Fruit fly (Drosophila melanogaster) whole organism, embryonic: ENCODE results near the gene fwe.

Source experiments
- CG10209 ChIP-seq: fragments of 200-800 bp; sonication (Bioruptor generic); optimal IDR thresholded peaks from 3 replicates; lab custom pipeline; 2017; ENCODE audit warnings: missing biosample characterization, mild to moderate bottlenecking, missing genetic modification characterization, missing genetic modification reagents
- CG11093 ChIP-seq: fragments of 200-800 bp; sonication (Bioruptor generic); IDR thresholded peaks from 3 replicates; pipeline ENCODE4 v1.3.6; 2022; ENCODE audit warnings: missing biosample characterization, missing genetic modification characterization
- CG11560 ChIP-seq: fragments of 200-800 bp; sonication (Bioruptor generic); IDR thresholded peaks from 3 replicates; pipeline ENCODE4 v1.3.6; 2022; ENCODE audit warnings: missing biosample characterization, missing genetic modification characterization
- CG12104 ChIP-seq: fragments of 200-800 bp; sonication (Bioruptor generic); optimal IDR thresholded peaks from 3 replicates; lab custom pipeline; 2016; ENCODE audit warnings: missing biosample characterization, missing genetic modification characterization
- CG12219 ChIP-seq: fragments of 200-800 bp; sonication (Bioruptor generic); optimal IDR thresholded peaks from 3 replicates; lab custom pipeline; 2018; ENCODE audit warnings: missing biosample characterization, mild to moderate bottlenecking, missing genetic modification characterization
- CG12236 ChIP-seq: fragments of 200-800 bp; sonication (Bioruptor generic); optimal IDR thresholded peaks from 2 replicates; lab custom pipeline; 2016; ENCODE audit warnings: missing biosample characterization, missing genetic modification characterization
- CG12391 ChIP-seq: fragments of 200-800 bp; sonication (Bioruptor generic); optimal IDR thresholded peaks from 3 replicates; lab custom pipeline; 2018; ENCODE audit warnings: missing biosample characterization, mild to moderate bottlenecking, missing genetic modification characterization, moderate library complexity
- CG16863 ChIP-seq: fragments of 200-800 bp; sonication (Bioruptor generic); optimal IDR thresholded peaks from 3 replicates; lab custom pipeline; 2016; ENCODE audit warnings: missing biosample characterization, missing genetic modification characterization
- CG17328 ChIP-seq: fragments of 200-800 bp; sonication (Bioruptor generic); IDR thresholded peaks from 2 replicates; pipeline ENCODE4 v1.3.6; 2022; ENCODE audit warnings: missing biosample characterization, missing genetic modification characterization
- CG17802 ChIP-seq: fragments of 200-800 bp; sonication (Bioruptor generic); optimal IDR thresholded peaks from 2 replicates; lab custom pipeline; 2018; ENCODE audit warnings: missing biosample characterization, mild to moderate bottlenecking, missing genetic modification characterization, moderate library complexity
- CG18619 ChIP-seq: fragments of 200-800 bp; sonication (Bioruptor generic); optimal IDR thresholded peaks from 3 replicates; lab custom pipeline; 2017; ENCODE audit warnings: missing biosample characterization, mild to moderate bottlenecking, missing genetic modification characterization
- CG3995 ChIP-seq: fragments of 200-800 bp; sonication (Bioruptor generic); optimal IDR thresholded peaks from 3 replicates; lab custom pipeline; 2016; ENCODE audit warnings: missing biosample characterization, missing genetic modification characterization
- CG6765 ChIP-seq: fragments of 200-800 bp; sonication (Bioruptor generic); optimal IDR thresholded peaks from 3 replicates; lab custom pipeline; 2017; ENCODE audit warnings: missing biosample characterization, mild to moderate bottlenecking, missing genetic modification characterization
- CG6813 ChIP-seq: fragments of 200-800 bp; sonication (Bioruptor generic); optimal IDR thresholded peaks from 2 replicates; lab custom pipeline; 2017; ENCODE audit warnings: missing biosample characterization, missing genetic modification characterization, mild to moderate bottlenecking, moderate library complexity, missing genetic modification reagents
- CG8290 ChIP-seq, 3 experiments: fragments of 200-800 bp; sonication (Bioruptor generic); optimal IDR thresholded peaks; 2 replicates each; lab custom pipeline; 2016 to 2019; ENCODE audit warnings: missing biosample characterization in 3 of 3, missing genetic modification characterization in 3 of 3, mild to moderate bottlenecking in 2 of 3, moderate library complexity in 1 of 3
- CG9876 ChIP-seq: fragments of 200-800 bp; sonication (Bioruptor generic); optimal IDR thresholded peaks from 2 replicates; lab custom pipeline; 2016; ENCODE audit warnings: missing biosample characterization, missing genetic modification characterization
- CTCF ChIP-seq: fragments of 200-800 bp; sonication (Bioruptor generic); optimal IDR thresholded peaks from 2 replicates; lab custom pipeline; 2017; ENCODE audit warnings: missing biosample characterization, mild to moderate bottlenecking, missing genetic modification characterization, moderate library complexity
- Camta ChIP-seq: fragments of 200-800 bp; sonication (Bioruptor generic); optimal IDR thresholded peaks from 2 replicates; lab custom pipeline; 2016; ENCODE audit warnings: missing biosample characterization, missing genetic modification characterization
- Dip2 ChIP-seq: fragments of 200-800 bp; sonication (Bioruptor generic); IDR thresholded peaks from 2 replicates; pipeline ENCODE4 v1.3.6; 2022; ENCODE audit warnings: missing biosample characterization, missing genetic modification characterization
- Elba2 ChIP-seq: fragments of 200-800 bp; sonication (Bioruptor generic); optimal IDR thresholded peaks from 3 replicates; lab custom pipeline; 2016; ENCODE audit warnings: missing biosample characterization, missing genetic modification characterization
- HLH3B ChIP-seq: fragments of 200-800 bp; sonication (Bioruptor generic); IDR thresholded peaks from 2 replicates; pipeline ENCODE4 v1.3.6; 2022; ENCODE audit warnings: missing biosample characterization, missing genetic modification characterization
- HLHmδ ChIP-seq: fragments of 200-800 bp; sonication (Bioruptor generic); optimal IDR thresholded peaks from 2 replicates; lab custom pipeline; 2018; ENCODE audit warnings: missing biosample characterization, mild to moderate bottlenecking, missing genetic modification characterization, moderate library complexity
- Hmr ChIP-seq: fragments of 200-800 bp; sonication (Bioruptor generic); optimal IDR thresholded peaks from 3 replicates; lab custom pipeline; 2017; ENCODE audit warnings: mild to moderate bottlenecking, missing biosample characterization, missing genetic modification reagents, missing genetic modification characterization
- Mrtf ChIP-seq: fragments of 200-800 bp; sonication (Bioruptor generic); IDR thresholded peaks from 3 replicates; pipeline ENCODE4 v1.3.6; 2022; ENCODE audit warnings: missing biosample characterization, missing genetic modification characterization
- Rfx ChIP-seq: fragments of 200-800 bp; sonication (Bioruptor generic); IDR thresholded peaks from 2 replicates; pipeline ENCODE4 v1.3.6; 2022; ENCODE audit warnings: missing biosample characterization, missing genetic modification characterization
- Spps ChIP-seq: fragments of 200-800 bp; sonication (Bioruptor generic); optimal IDR thresholded peaks from 2 replicates; lab custom pipeline; 2018; ENCODE audit warnings: missing biosample characterization, mild to moderate bottlenecking, missing genetic modification characterization
- al ChIP-seq: fragments of 200-800 bp; sonication (Bioruptor generic); IDR thresholded peaks from 2 replicates; pipeline ENCODE4 v1.3.6; 2022; ENCODE audit warnings: missing biosample characterization, missing genetic modification characterization
- ato ChIP-seq: fragments of 200-800 bp; sonication (Bioruptor generic); IDR thresholded peaks from 2 replicates; pipeline ENCODE4 v1.3.6; 2022; ENCODE audit warnings: missing biosample characterization, missing genetic modification characterization; ENCODE audit not compliant: partially characterized antibody
- bowl ChIP-seq: fragments of 200-800 bp; sonication (Bioruptor generic); IDR thresholded peaks from 2 replicates; pipeline ENCODE4 v1.3.6; 2022; ENCODE audit warnings: missing biosample characterization, missing genetic modification characterization
- crc ChIP-seq: fragments of 200-800 bp; sonication (Bioruptor generic); optimal IDR thresholded peaks from 2 replicates; lab custom pipeline; 2016; ENCODE audit warnings: missing biosample characterization, missing genetic modification characterization
- dan ChIP-seq: fragments of 200-800 bp; sonication (Bioruptor generic); IDR thresholded peaks from 2 replicates; pipeline ENCODE4 v1.3.6; 2022; ENCODE audit warnings: missing biosample characterization, missing genetic modification characterization
- eve ChIP-seq, 2 experiments: fragments of >200 bp; optimal IDR thresholded peaks; 2 replicates each; lab custom pipeline; 2017; ENCODE audit warnings: missing biosample characterization in 2 of 2, missing genetic modification characterization in 2 of 2
- fd102C ChIP-seq: fragments of 200-800 bp; sonication (Bioruptor generic); optimal IDR thresholded peaks from 2 replicates; lab custom pipeline; 2018; ENCODE audit warnings: missing biosample characterization, mild to moderate bottlenecking, missing genetic modification characterization, moderate library complexity
- grn ChIP-seq: fragments of 200-800 bp; sonication (Bioruptor generic); optimal IDR thresholded peaks from 3 replicates; lab custom pipeline; 2017; ENCODE audit warnings: missing biosample characterization, missing genetic modification characterization
- hkb ChIP-seq, 2 experiments: fragments of 200-800 bp in 1 of 2; fragments of >200 bp in 1 of 2; sonication (Bioruptor generic) in 1 of 2; IDR thresholded peaks in 1 of 2; optimal IDR thresholded peaks in 1 of 2; 2 replicates each; pipeline versions ENCODE4 v1.3.6 to Lab custom; 2017 to 2022; ENCODE audit warnings: missing biosample characterization in 1 of 2, missing genetic modification characterization in 1 of 2
- jing ChIP-seq: fragments of 200-800 bp; sonication (Bioruptor generic); optimal IDR thresholded peaks from 2 replicates; lab custom pipeline; 2018; ENCODE audit warnings: missing biosample characterization, mild to moderate bottlenecking, missing genetic modification characterization
- kay ChIP-seq: fragments of 200-800 bp; sonication (Bioruptor generic); optimal IDR thresholded peaks from 2 replicates; lab custom pipeline; 2016; ENCODE audit warnings: missing biosample characterization, missing genetic modification characterization
- peb ChIP-seq: fragments of 200-800 bp; sonication (Bioruptor generic); IDR thresholded peaks from 2 replicates; pipeline ENCODE4 v1.3.6; 2022; ENCODE audit warnings: missing biosample characterization, missing genetic modification characterization
- pho ChIP-seq: fragments of 200-800 bp; sonication (Bioruptor generic); optimal IDR thresholded peaks from 2 replicates; lab custom pipeline; 2016; ENCODE audit warnings: missing biosample characterization, missing genetic modification characterization
- pros ChIP-seq: fragments of 200-800 bp; sonication (Bioruptor generic); optimal IDR thresholded peaks from 3 replicates; lab custom pipeline; 2019; ENCODE audit warnings: missing biosample characterization, mild to moderate bottlenecking, missing genetic modification characterization, moderate library complexity
- rib ChIP-seq: fragments of 200-800 bp; sonication (Bioruptor generic); IDR thresholded peaks from 2 replicates; pipeline ENCODE4 v1.3.6; 2022; ENCODE audit warnings: missing biosample characterization, missing genetic modification characterization
- row ChIP-seq: fragments of 200-800 bp; sonication (Bioruptor generic); IDR thresholded peaks from 3 replicates; pipeline ENCODE4 v1.3.6; 2022; ENCODE audit warnings: missing biosample characterization, missing genetic modification characterization
- sc ChIP-seq, 3 experiments: fragments of >200 bp in 2 of 3; fragments of 200-800 bp in 1 of 3; sonication (Bioruptor generic) in 1 of 3; optimal IDR thresholded peaks; 2 replicates in 2 of 3; 3 replicates in 1 of 3; lab custom pipeline; 2017; ENCODE audit warnings: mild to moderate bottlenecking in 1 of 3, missing biosample characterization in 1 of 3, missing genetic modification characterization in 1 of 3, missing genetic modification reagents in 1 of 3
- schlank ChIP-seq: fragments of 200-800 bp; sonication (Bioruptor generic); optimal IDR thresholded peaks from 2 replicates; lab custom pipeline; 2018; ENCODE audit warnings: missing biosample characterization, mild to moderate bottlenecking, missing genetic modification characterization
- sisA ChIP-seq: fragments of 200-800 bp; sonication (Bioruptor generic); IDR thresholded peaks from 2 replicates; pipeline ENCODE4 v1.3.6; 2022; ENCODE audit warnings: missing biosample characterization, missing genetic modification characterization
- tll ChIP-seq, 2 experiments: fragments of 200-800 bp in 1 of 2; fragments of >200 bp in 1 of 2; sonication (Bioruptor generic) in 1 of 2; optimal IDR thresholded peaks; 2 replicates each; lab custom pipeline; 2017 to 2019; ENCODE audit warnings: missing biosample characterization in 2 of 2, missing genetic modification characterization in 2 of 2, mild to moderate bottlenecking in 1 of 2, moderate library complexity in 1 of 2
- tna ChIP-seq: fragments of 200-800 bp; sonication (Bioruptor generic); IDR thresholded peaks from 2 replicates; pipeline ENCODE4 v1.3.6; 2022; ENCODE audit warnings: missing biosample characterization, missing genetic modification characterization; ENCODE audit not compliant: partially characterized antibody
- trh ChIP-seq: fragments of 200-800 bp; sonication (Bioruptor generic); optimal IDR thresholded peaks from 2 replicates; lab custom pipeline; 2016; ENCODE audit warnings: missing biosample characterization, missing genetic modification characterization
- zen2 ChIP-seq: fragments of 200-800 bp; sonication (Bioruptor generic); IDR thresholded peaks from 3 replicates; pipeline ENCODE4 v1.3.6; 2022; ENCODE audit warnings: missing biosample characterization, missing genetic modification characterization; ENCODE audit not compliant: partially characterized antibody

fwe gene

DNA sequence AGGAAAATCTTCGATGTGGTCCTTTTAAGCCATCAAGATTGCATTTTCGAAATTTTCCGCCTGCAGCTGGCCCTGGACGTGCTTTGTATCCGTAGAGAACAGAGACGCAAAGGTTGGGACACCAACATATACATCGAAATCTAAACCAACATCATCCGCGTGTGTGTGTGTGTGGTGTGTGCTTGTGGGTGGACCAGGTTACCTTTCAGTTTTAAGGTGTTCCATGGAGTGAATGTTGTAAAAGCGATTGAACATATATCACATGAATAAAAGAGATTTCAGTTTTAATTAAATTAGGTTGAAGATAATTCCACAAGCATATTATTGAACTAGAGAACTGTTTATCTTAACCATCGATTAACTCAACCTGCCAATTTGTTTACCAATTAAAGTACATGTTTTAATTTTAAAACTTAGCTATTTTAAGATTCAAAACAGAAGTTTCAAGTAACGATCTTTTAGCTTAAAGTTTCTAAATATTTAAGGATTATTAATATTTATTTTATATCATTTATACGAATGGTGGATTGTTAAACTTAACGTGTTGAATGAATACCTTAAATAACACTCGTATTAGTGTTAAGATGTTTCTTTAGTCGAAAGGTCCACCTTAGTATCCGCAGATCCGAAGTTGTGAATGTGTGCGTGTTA, 10.9 kb upstream of the fwe start (continued):
- TF ChIP-seq dan (GFP tag; lab: Robert Waterston, UW) (no peak), eve (GFP tag; optimal IDR thresholded peaks at IDR 0.05; lab: Kevin White, UChicago) (peak in 1 of 2 experiments; percentile 73), crc (GFP tag; lab: Kevin White, UChicago) (no peak), CG17328 (peak; percentile 28; the same call in 1 of the 2 replicates), CG18619 (GFP tag; lab: Kevin White, UChicago) (peak; percentile 88), CG8290 (GFP tag; optimal IDR thresholded peaks at IDR 0.05; lab: Kevin White, UChicago) (no peak), CG8290 (tag; optimal IDR thresholded peaks at IDR 0.05; lab: Kevin White, UChicago) (peak in 1 of 2 experiments; percentile 89), CG12104 (peak; percentile 77), bowl (GFP tag; lab: Robert Waterston, UW) (no peak), CG12219 (GFP tag; lab: Kevin White, UChicago) (peak; percentile 60), Camta (GFP tag; lab: Kevin White, UChicago) (no peak), CTCF (no peak), tll (GFP tag; optimal IDR thresholded peaks at IDR 0.05; lab: Kevin White, UChicago) (no peak), CG6813 (peak; percentile 76), CG12236 (GFP tag; lab: Kevin White, UChicago) (peak; percentile 17), tna (no peak), trh (GFP tag; lab: Kevin White, UChicago) (peak; percentile 1), ato (no peak), Elba2 (GFP tag; lab: Kevin White, UChicago) (no peak), CG17802 (peak; percentile 6), CG6765 (GFP tag; lab: Kevin White, UChicago) (peak; percentile 88), row (GFP tag; lab: Robert Waterston, UW) (peak; percentile 53; the same call in 2 of the 3 replicates), schlank (peak; percentile 43), jing (GFP tag; lab: Kevin White, UChicago) (no peak), rib (no peak; the same call in 1 of the 2 replicates), CG3995 (GFP tag; lab: Kevin White, UChicago) (no peak), CG11560 (tag; lab: Robert Waterston, UW) (no peak), HLHmδ (GFP tag; lab: Kevin White, UChicago) (no peak), peb (GFP tag; lab: Robert Waterston, UW) (no peak), CG10209 (GFP tag; lab: Kevin White, UChicago) (peak; percentile 81), Mrtf (GFP tag; lab: Robert Waterston, UW) (peak; percentile 50; the same call in 2 of the 3 replicates), pros (peak; percentile 34), Rfx (GFP tag; lab: Robert Waterston, UW) (peak; percentile 76), Hmr (GFP tag; lab: Kevin White, UChicago) (peak; percentile 93), sc (optimal IDR thresholded peaks at IDR 0.05; lab: Kevin White, UChicago) (no peak), sc (GFP tag; optimal IDR thresholded peaks at IDR 0.05; lab: Kevin White, UChicago) (peak; percentile 55), al (peak; percentile 43; the same call in 1 of the 2 replicates), kay (GFP tag; lab: Kevin White, UChicago) (peak; percentile 23), pho (GFP tag; lab: Kevin White, UChicago) (peak; percentile 40), fd102C (no peak), hkb (optimal IDR thresholded peaks at IDR 0.05; lab: Kevin White, UChicago) (no peak), hkb (GFP tag; IDR thresholded peaks at IDR 0.05; lab: Robert Waterston, UW) (peak; percentile 54), grn (no peak), zen2 (GFP tag; lab: Robert Waterston, UW) (no peak; the same call in 2 of the 3 replicates), Spps (tag; lab: Kevin White, UChicago) (peak; percentile 29), CG11093 (no peak), CG9876 (no peak), Dip2 (GFP tag; lab: Robert Waterston, UW) (no peak), CG16863 (peak; percentile 50), CG12391 (tag; lab: Kevin White, UChicago) (peak; percentile 86), sisA (GFP tag; lab: Robert Waterston, UW) (no peak), HLH3B (GFP tag; lab: Robert Waterston, UW) (peak; percentile 64; the same call in 1 of the 2 replicates)
